Fruit fly (Drosophila melanogaster): ENCODE measurements around the gene CG11768.

DNA sequence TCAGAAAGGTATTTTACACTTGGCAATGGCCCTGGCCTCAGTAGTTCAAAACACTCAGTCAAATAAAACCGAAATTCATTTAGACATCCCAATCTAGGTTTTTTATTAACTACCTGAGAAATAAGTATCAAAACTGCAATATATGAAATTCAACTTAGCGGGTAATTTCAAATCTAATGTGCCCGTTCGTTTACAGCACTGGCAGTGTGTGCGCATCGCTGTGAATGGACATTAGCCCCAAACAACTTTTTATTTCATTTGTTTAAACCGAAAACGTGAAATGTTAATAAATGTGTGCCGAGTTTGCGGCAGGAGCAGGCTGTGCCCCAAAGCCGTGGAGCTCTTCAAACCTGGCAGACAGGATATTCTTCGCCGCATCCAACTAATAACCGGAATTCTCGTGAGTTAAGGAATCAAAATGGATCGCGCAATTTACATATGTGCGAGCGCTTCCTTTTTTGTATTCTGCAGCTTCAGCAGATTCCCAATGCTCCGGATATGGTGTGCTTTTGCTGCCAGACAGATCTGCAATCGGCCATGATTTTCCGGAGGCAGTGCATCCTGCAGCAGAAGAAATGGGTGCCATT is 44.9 kb downstream of the CG11768 start, which contains the start of gene nom:
- TF ChIP-seq insv (optimal IDR thresholded peaks at IDR 0.05): no peak
- no peak for TF ChIP-seq ttk (optimal IDR thresholded peaks at IDR 0.05)
- TF ChIP-seq Myc (optimal IDR thresholded peaks at IDR 0.05): no peak
- no peak for TF ChIP-seq h (optimal IDR thresholded peaks at IDR 0.05)
